Worm (Caenorhabditis elegans) whole organism, L4/young adult: ENCODE data around the gene Y57G11C.51.

Source experiments
- W03F9.2 ChIP-seq: fragments of 150-350 bp; optimal IDR thresholded peaks from 2 replicates; lab custom pipeline; 2014; ENCODE audit warnings: missing biosample characterization, missing genetic modification characterization
- dao-5 ChIP-seq: sonication (generic microtip); optimal IDR thresholded peaks from 2 replicates; lab custom pipeline; 2016; ENCODE audit warnings: missing genotype, missing genetic modification characterization, moderate library complexity, missing compliant biosample characterization
- him-1 ChIP-seq: sonication (generic microtip); optimal IDR thresholded peaks from 2 replicates; lab custom pipeline; 2016; ENCODE audit warnings: missing genotype, missing genetic modification reagents, missing genetic modification characterization, missing compliant biosample characterization

The Y57G11C.51 gene

ce11 chrIV:14763938-14764718 is 10.2 kb downstream of the Y57G11C.51 start:
- TF ChIP-seq W03F9.2 (tag; lab: Kevin White, UChicago) (no peak), dao-5 (no peak), him-1 (tag; lab: Kevin White, UChicago) (no peak)

- no peak for TF ChIP-seq dao-5
- no peak for TF ChIP-seq W03F9.2 (tag; lab: Kevin White, UChicago)
- no peak for TF ChIP-seq him-1 (tag; lab: Kevin White, UChicago)
These were observed 13.5 kb downstream of the Y57G11C.51 start, which contains the start of gene ptp-5.2 for ce11 chrIV:14760845-14761244. ptp-5.2 (minus strand) TSS chrIV:14760945.

ce11 chrIV:14759662-14760061 is 14.7 kb downstream of the Y57G11C.51 start:
- no peak for TF ChIP-seq W03F9.2 (tag; lab: Kevin White, UChicago)
- no peak for TF ChIP-seq dao-5
- TF ChIP-seq him-1 (tag; lab: Kevin White, UChicago): no peak

ce11 chrIV:14757786-14758185 is 16.6 kb downstream of the Y57G11C.51 start:
- no peak for TF ChIP-seq him-1 (tag; lab: Kevin White, UChicago)
- TF ChIP-seq W03F9.2 (tag; lab: Kevin White, UChicago): no peak
- no peak for TF ChIP-seq dao-5

ce11 chrIV:14754912-14755311 is 19.4 kb downstream of the Y57G11C.51 start, which contains the start of gene Y57G11C.499:
Y57G11C.499 (minus strand) TSS chrIV:14754934.
- no peak for TF ChIP-seq him-1 (tag; lab: Kevin White, UChicago)

- TF ChIP-seq W03F9.2 (tag; lab: Kevin White, UChicago) (no peak), him-1 (tag; lab: Kevin White, UChicago) (no peak), dao-5 (no peak)
These were observed 32.4 kb downstream of the Y57G11C.51 start for ce11 chrIV:14741926-14742325.

ce11 chrIV:14729272-14729671 is 45.1 kb downstream of the Y57G11C.51 start:
- TF ChIP-seq dao-5: no peak
- no peak for TF ChIP-seq W03F9.2 (tag; lab: Kevin White, UChicago)
- no peak for TF ChIP-seq him-1 (tag; lab: Kevin White, UChicago)

ce11 chrIV:14728225-14728624 is 46.1 kb downstream of the Y57G11C.51 start, which contains the start of gene Y57G11C.42:
Y57G11C.42 (plus strand) TSS chrIV:14728525.
- TF ChIP-seq dao-5: no peak
- TF ChIP-seq him-1 (tag; lab: Kevin White, UChicago): no peak
- no peak for TF ChIP-seq W03F9.2 (tag; lab: Kevin White, UChicago)
